Worm (Caenorhabditis elegans): ENCODE measurements around the gene fbxa-75.

ce11 chrIII:1340240-1340639, 36.7 kb downstream of the fbxa-75 start, which contains the start of gene fbxa-5:
- no peak for TF ChIP-seq unc-130 (GFP tag; optimal IDR thresholded peaks at IDR 0.05)
- TF ChIP-seq F23B12.7 (tag; optimal IDR thresholded peaks at IDR 0.05; ENCODE audit: insufficient read depth), result no peak
- no peak for TF ChIP-seq C06A6.2 (GFP tag; conservative IDR thresholded peaks at IDR 0.05)
- TF ChIP-seq unc-62 (GFP tag; optimal IDR thresholded peaks at IDR 0.05), result no peak
- TF ChIP-seq D2030.7 (GFP tag; IDR thresholded peaks at IDR 0.05), result no peak
- no peak for TF ChIP-seq dpff-1 (tag; optimal IDR thresholded peaks at IDR 0.05)

All from whole organism, young adult.